Worm (Caenorhabditis elegans) whole organism, L3 larva: ENCODE data around the gene prx-1.

ENCODE experiments used
- ama-1 ChIP-seq: fragments of 150-350 bp; optimal IDR thresholded peaks from 2 replicates; lab custom pipeline; 2018
- ceh-82 ChIP-seq: fragments of 150-350 bp; optimal IDR thresholded peaks from 2 replicates; lab custom pipeline; 2014; ENCODE audit warnings: missing biosample characterization, missing genetic modification characterization
- egl-27 ChIP-seq: sonication (generic microtip); optimal IDR thresholded peaks from 4 replicates; lab custom pipeline; 2017; ENCODE audit warnings: missing biosample characterization, missing genetic modification reagents, missing genetic modification characterization
- mdl-1 ChIP-seq: fragments of 150-350 bp; optimal IDR thresholded peaks from 2 replicates; lab custom pipeline; 2014; ENCODE audit warnings: missing biosample characterization, missing genetic modification characterization
- nfya-1 ChIP-seq: sonication (generic microtip); optimal IDR thresholded peaks from 2 replicates; lab custom pipeline; 2017; ENCODE audit warnings: missing genetic modification characterization, mild to moderate bottlenecking, missing compliant biosample characterization, antibody characterized with exemption, moderate library complexity; ENCODE audit not compliant: insufficient read depth
- nhr-28 ChIP-seq: fragments of 150-350 bp; optimal IDR thresholded peaks from 2 replicates; lab custom pipeline; 2014; ENCODE audit warnings: missing biosample characterization, missing genetic modification characterization
- nhr-76 ChIP-seq: fragments of 150-350 bp; sonication (generic microtip); optimal IDR thresholded peaks from 5 replicates; lab custom pipeline; 2014; ENCODE audit warnings: missing biosample characterization, missing genetic modification characterization
- unc-62 ChIP-seq: fragments of 150-350 bp; sonication (generic microtip); optimal IDR thresholded peaks from 4 replicates; lab custom pipeline; 2014; ENCODE audit warnings: missing biosample characterization, missing genetic modification reagents, missing genetic modification characterization

DNA sequence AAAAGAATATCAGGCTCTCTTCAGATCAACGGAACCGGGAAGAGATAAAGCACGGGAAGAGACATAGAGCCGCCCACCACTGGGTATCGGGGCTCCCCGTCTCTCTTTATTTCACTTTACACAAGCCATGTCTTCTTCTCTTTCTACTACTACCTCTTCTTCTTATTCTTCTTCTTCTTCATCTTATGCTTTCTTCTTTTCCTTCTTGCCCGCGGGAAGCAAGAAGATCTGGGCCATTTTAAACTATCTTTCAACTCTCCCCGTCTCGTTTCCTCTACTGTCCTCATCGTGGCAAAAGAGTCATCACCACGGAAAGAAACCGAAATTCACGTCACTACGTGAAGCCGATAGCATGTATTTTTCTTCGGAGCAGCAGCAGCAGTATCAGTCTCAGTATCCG is 21.1 kb upstream of the prx-1 start:
- TF ChIP-seq egl-27 (tag; lab: Kevin White, UChicago) (no peak), nhr-76 (tag; lab: Kevin White, UChicago) (no peak), ama-1 (lab: Kevin White, UChicago) (no peak), ceh-82 (tag; lab: Kevin White, UChicago) (no peak), nhr-28 (no peak), nfya-1 (no peak), unc-62 (GFP tag; lab: Kevin White, UChicago) (no peak), mdl-1 (tag; lab: Kevin White, UChicago) (no peak)
